Fruit fly (Drosophila melanogaster) whole organism, adult: Measurements from ENCODE around the gene Chd64.

Experiments used
- CG11617 ChIP-seq: fragments of 200-800 bp; sonication (Bioruptor generic); optimal IDR thresholded peaks from 2 replicates; lab custom pipeline; 2017; ENCODE audit warnings: mild to moderate bottlenecking, missing biosample characterization, missing genetic modification reagents, missing genetic modification characterization
- CG12768 ChIP-seq: fragments of 200-800 bp; sonication (Bioruptor generic); optimal IDR thresholded peaks from 2 replicates; lab custom pipeline; 2017; ENCODE audit warnings: missing biosample characterization, missing genetic modification characterization, mild to moderate bottlenecking, moderate library complexity, missing genetic modification reagents
- CG14711 ChIP-seq: fragments of 200-800 bp; sonication (Bioruptor generic); optimal IDR thresholded peaks from 2 replicates; lab custom pipeline; 2018; ENCODE audit warnings: missing biosample characterization, mild to moderate bottlenecking, missing genetic modification characterization, moderate library complexity
- CG1620 ChIP-seq: fragments of 200-800 bp; sonication (Bioruptor generic); optimal IDR thresholded peaks from 2 replicates; lab custom pipeline; 2016; ENCODE audit warnings: missing biosample characterization, missing genetic modification characterization
- CG33017 ChIP-seq: fragments of 200-800 bp; sonication (Bioruptor generic); optimal IDR thresholded peaks from 2 replicates; lab custom pipeline; 2018; ENCODE audit warnings: missing biosample characterization, mild to moderate bottlenecking, missing genetic modification characterization, moderate library complexity
- CG5204 ChIP-seq: fragments of 200-800 bp; sonication (Bioruptor generic); optimal IDR thresholded peaks from 2 replicates; lab custom pipeline; 2016; ENCODE audit warnings: missing biosample characterization, missing genetic modification characterization
- CG7045 ChIP-seq: fragments of 200-800 bp; sonication (Bioruptor generic); optimal IDR thresholded peaks from 2 replicates; lab custom pipeline; 2017; ENCODE audit warnings: missing biosample characterization, mild to moderate bottlenecking, missing genetic modification characterization
- CG7101 ChIP-seq: fragments of 200-800 bp; sonication (Bioruptor generic); optimal IDR thresholded peaks from 2 replicates; lab custom pipeline; 2018; ENCODE audit warnings: missing biosample characterization, mild to moderate bottlenecking, missing genetic modification characterization, moderate library complexity
- Clk ChIP-seq: fragments of 200-800 bp; sonication (Bioruptor generic); optimal IDR thresholded peaks from 2 replicates; lab custom pipeline; 2017; ENCODE audit warnings: missing biosample characterization, missing genetic modification characterization
- Crg-1 ChIP-seq: fragments of 200-800 bp; sonication (Bioruptor generic); optimal IDR thresholded peaks from 2 replicates; lab custom pipeline; 2016; ENCODE audit warnings: missing biosample characterization, missing genetic modification characterization
- Hr96 ChIP-seq: fragments of 200-800 bp; sonication (Bioruptor generic); optimal IDR thresholded peaks from 2 replicates; lab custom pipeline; 2016; ENCODE audit warnings: missing biosample characterization, missing genetic modification characterization
- Mnt ChIP-seq: fragments of 200-800 bp; sonication (Bioruptor generic); optimal IDR thresholded peaks from 2 replicates; lab custom pipeline; 2016; ENCODE audit warnings: missing biosample characterization, mild to moderate bottlenecking, missing genetic modification characterization
- bab1 ChIP-seq: fragments of 200-800 bp; sonication (Bioruptor generic); optimal IDR thresholded peaks from 3 replicates; lab custom pipeline; 2019; ENCODE audit warnings: missing biosample characterization, mild to moderate bottlenecking, missing genetic modification characterization, moderate library complexity
- cic ChIP-seq: fragments of 200-800 bp; sonication (Bioruptor generic); optimal IDR thresholded peaks from 2 replicates; lab custom pipeline; 2017; ENCODE audit warnings: missing biosample characterization, mild to moderate bottlenecking, missing genetic modification characterization, moderate library complexity
- cnc ChIP-seq, 2 experiments: fragments of >200 bp; optimal IDR thresholded peaks; 2 replicates each; lab custom pipeline; 2017
- kay ChIP-seq: fragments of 200-800 bp; sonication (Bioruptor generic); peaks from one replicate; lab custom pipeline; 2016; ENCODE audit warnings: missing biosample characterization, missing genetic modification characterization, borderline replicate concordance
- ovo ChIP-seq: fragments of 200-800 bp; sonication (Bioruptor generic); optimal IDR thresholded peaks from 2 replicates; lab custom pipeline; 2016; ENCODE audit warnings: missing biosample characterization, missing genetic modification characterization
- pad ChIP-seq: fragments of 200-800 bp; sonication (Bioruptor generic); optimal IDR thresholded peaks from 3 replicates; lab custom pipeline; 2017; ENCODE audit warnings: missing biosample characterization, missing genetic modification characterization, mild to moderate bottlenecking, moderate library complexity, missing genetic modification reagents
- tj ChIP-seq: fragments of 200-800 bp; sonication (Bioruptor generic); optimal IDR thresholded peaks from 3 replicates; lab custom pipeline; 2017; ENCODE audit warnings: missing biosample characterization, mild to moderate bottlenecking, missing genetic modification characterization, moderate library complexity
- toe ChIP-seq: fragments of 200-800 bp; sonication (Bioruptor generic); optimal IDR thresholded peaks from 2 replicates; lab custom pipeline; 2016; ENCODE audit warnings: missing biosample characterization, missing genetic modification characterization

Chd64 gene

DNA sequence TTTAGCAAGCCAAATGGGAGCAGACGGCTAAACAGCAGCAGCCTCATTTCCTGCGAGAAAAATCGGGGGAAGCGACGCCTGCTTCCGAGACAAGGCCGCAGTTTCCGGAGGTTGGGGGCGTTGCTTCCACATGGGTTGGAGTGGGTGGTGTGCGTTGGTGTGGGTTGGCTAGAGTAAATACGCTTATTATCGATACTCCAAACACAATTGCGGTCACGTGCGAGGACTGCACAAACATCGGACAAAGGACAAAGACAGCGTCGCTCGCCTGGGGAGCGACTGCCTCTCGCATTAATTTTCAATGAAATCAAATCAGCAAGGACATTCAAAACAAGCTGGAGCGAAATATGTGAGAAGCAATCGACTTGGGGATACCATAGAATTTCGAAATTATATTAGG is 40.9 kb downstream of the Chd64 start:
- TF ChIP-seq Clk (GFP tag; lab: Kevin White, UChicago) (no peak), toe (no peak), CG33017 (tag; lab: Kevin White, UChicago) (no peak), Crg-1 (GFP tag; lab: Kevin White, UChicago) (no peak), bab1 (GFP tag; lab: Kevin White, UChicago) (no peak), cnc (optimal IDR thresholded peaks at IDR 0.05; lab: Kevin White, UChicago) (no peak), tj (GFP tag; lab: Kevin White, UChicago) (no peak), CG11617 (GFP tag; lab: Kevin White, UChicago) (no peak), CG5204 (no peak), Hr96 (GFP tag; lab: Kevin White, UChicago) (no peak), kay (GFP tag; lab: Kevin White, UChicago) (no peak)

DNA sequence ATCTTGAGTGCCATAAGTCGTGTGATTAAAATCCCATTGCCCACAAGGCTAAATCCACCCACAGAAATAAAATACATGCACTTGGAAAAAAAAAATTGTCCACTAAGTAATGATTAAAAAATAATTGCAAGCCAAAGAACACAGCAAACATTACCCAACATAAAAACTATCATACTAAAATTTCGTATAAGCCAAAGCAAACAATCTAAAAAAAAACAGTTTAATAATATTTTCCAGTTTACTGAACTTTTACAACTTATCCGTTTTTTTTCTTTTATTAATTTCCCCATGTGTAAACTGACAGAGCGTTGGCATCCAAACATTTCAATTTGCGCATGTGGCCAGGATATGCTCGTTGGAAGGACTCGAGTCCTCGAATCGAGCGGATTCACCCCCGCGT is 41.9 kb downstream of the Chd64 start:
- no peak for TF ChIP-seq cic
- no peak for TF ChIP-seq Crg-1 (GFP tag; lab: Kevin White, UChicago)

DNA sequence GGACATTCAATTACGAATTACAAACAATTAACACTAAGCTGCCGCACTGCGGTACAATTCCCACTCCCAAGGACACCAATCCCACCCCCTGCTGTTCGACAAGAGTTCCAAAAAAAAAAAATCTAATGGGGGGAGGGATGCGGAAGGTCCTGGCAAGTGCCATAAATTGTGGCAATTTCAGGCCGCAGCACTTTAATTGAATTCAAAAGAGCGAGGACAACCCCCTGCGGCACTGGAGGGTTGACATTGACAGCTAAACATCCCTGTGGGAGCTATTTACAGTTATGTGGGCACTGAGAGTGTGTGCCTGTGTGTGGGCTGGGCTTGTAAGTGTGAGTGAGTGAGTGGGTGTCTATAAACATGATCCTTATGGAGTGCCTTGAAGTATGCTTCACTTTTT is 45.3 kb downstream of the Chd64 start:
- no peak for TF ChIP-seq CG7045 (GFP tag; lab: Kevin White, UChicago)
- TF ChIP-seq tj (GFP tag; lab: Kevin White, UChicago): no peak
- no peak for TF ChIP-seq cic
- no peak for TF ChIP-seq CG1620 (GFP tag; lab: Kevin White, UChicago)
- TF ChIP-seq Clk (GFP tag; lab: Kevin White, UChicago): no peak
- no peak for TF ChIP-seq bab1 (GFP tag; lab: Kevin White, UChicago)
- TF ChIP-seq Crg-1 (GFP tag; lab: Kevin White, UChicago): no peak
- no peak for TF ChIP-seq CG33017 (tag; lab: Kevin White, UChicago)
- TF ChIP-seq CG7101: no peak
- no peak for TF ChIP-seq kay (GFP tag; lab: Kevin White, UChicago)
- TF ChIP-seq toe: no peak
- no peak for TF ChIP-seq CG14711 (tag; lab: Kevin White, UChicago)

DNA sequence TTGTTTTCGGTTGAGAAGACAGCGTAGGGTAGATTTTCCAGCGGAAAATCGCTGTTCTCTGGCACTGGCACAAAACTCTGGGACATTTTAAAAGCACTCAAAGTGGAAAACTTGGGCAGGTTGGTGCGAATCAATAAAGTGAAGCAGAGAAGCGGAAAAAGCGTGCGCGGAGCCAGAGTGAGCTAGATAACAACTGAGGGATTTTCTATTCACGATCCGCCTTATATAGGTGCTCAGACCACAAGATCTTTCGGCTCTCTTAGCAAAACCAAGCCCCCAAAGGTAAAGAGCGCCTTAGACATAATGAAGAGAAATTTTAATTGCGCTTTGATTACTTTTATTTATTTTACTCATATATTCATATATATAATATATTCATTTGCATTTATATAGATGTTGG is 48.4 kb downstream of the Chd64 start, which contains the start of gene Faa:
TSS of gene Faa (minus strand) at position 200 of the 400 bp plus-strand sequence.
- no peak for TF ChIP-seq CG7045 (GFP tag; lab: Kevin White, UChicago)
- TF ChIP-seq Hr96 (GFP tag; lab: Kevin White, UChicago): no peak
- no peak for TF ChIP-seq Mnt (GFP tag; lab: Kevin White, UChicago)
- TF ChIP-seq ovo (GFP tag; lab: Kevin White, UChicago): no peak
- TF ChIP-seq Crg-1 (GFP tag; lab: Kevin White, UChicago): no peak
- no peak for TF ChIP-seq CG12768
- no peak for TF ChIP-seq CG7101
- TF ChIP-seq CG5204: no peak
- no peak for TF ChIP-seq CG1620 (GFP tag; lab: Kevin White, UChicago)
- no peak for TF ChIP-seq tj (GFP tag; lab: Kevin White, UChicago)
- no peak for TF ChIP-seq CG11617 (GFP tag; lab: Kevin White, UChicago)
- no peak for TF ChIP-seq toe
- TF ChIP-seq bab1 (GFP tag; lab: Kevin White, UChicago): no peak
- TF ChIP-seq CG33017 (tag; lab: Kevin White, UChicago): no peak
- no peak for TF ChIP-seq cic
- no peak for TF ChIP-seq cnc (optimal IDR thresholded peaks at IDR 0.05; lab: Kevin White, UChicago)
- TF ChIP-seq pad (GFP tag; lab: Kevin White, UChicago): no peak
- TF ChIP-seq CG14711 (tag; lab: Kevin White, UChicago): no peak
- TF ChIP-seq Clk (GFP tag; lab: Kevin White, UChicago): no peak

DNA sequence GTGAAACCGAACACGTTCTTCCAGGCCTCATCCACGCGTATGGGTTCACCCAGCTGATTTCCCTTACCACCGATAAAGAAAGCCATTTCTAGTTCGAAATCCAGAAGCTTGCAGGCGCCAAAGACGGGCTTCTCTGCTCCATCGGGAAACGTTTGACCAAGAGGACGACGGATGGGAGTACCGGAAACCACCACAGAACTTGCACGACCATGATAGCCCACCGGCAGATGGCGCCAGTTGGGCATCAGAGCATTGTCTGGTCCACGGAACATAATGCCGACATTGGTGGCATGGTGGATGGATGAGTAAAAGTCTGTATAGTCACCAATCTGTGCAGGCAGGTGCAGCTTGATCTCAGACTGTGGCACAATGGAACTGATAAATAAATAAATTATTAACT is 49.5 kb downstream of the Chd64 start:
- TF ChIP-seq Hr96 (GFP tag; lab: Kevin White, UChicago): no peak
- no peak for TF ChIP-seq CG33017 (tag; lab: Kevin White, UChicago)
- TF ChIP-seq CG12768: no peak
- no peak for TF ChIP-seq CG1620 (GFP tag; lab: Kevin White, UChicago)
- no peak for TF ChIP-seq cnc (optimal IDR thresholded peaks at IDR 0.05; lab: Kevin White, UChicago)
- no peak for TF ChIP-seq tj (GFP tag; lab: Kevin White, UChicago)
- TF ChIP-seq CG11617 (GFP tag; lab: Kevin White, UChicago): no peak

DNA sequence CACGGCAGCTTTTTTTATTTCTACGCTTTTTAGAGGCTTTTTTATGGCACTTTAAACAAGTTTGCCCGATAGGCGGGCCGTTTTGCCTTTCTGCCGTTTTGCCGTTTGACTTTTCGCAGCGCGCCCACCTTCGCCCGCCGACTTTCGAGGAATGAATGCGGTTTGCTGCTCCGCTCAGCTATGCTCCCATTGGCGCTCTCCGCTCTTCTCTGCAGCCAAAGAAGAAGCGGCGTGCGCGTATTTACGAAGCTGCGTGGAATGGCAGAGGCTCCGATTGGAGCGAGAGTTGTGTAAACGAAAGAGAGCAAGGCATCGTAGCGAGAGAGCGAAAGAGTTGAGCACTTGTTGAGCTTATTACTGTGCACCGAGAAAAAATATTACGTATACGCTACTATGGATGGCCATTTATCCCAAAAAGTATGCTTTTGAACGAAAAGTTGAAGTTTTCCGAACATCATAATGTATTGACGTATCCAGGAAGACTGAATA is 50.6 kb downstream of the Chd64 start, which contains the start of gene wit:
TSS of gene wit (minus strand) at position 157 of the 489 bp plus-strand sequence.
- TF ChIP-seq CG12768 (peak; percentile 58), toe (no peak), Hr96 (GFP tag; lab: Kevin White, UChicago) (peak; percentile 31), cic (peak; percentile 34), Crg-1 (GFP tag; lab: Kevin White, UChicago) (no peak), tj (GFP tag; lab: Kevin White, UChicago) (peak; percentile 73), CG14711 (tag; lab: Kevin White, UChicago) (peak; percentile 14), CG33017 (tag; lab: Kevin White, UChicago) (peak; percentile 75), CG7101 (peak; percentile 42), CG1620 (GFP tag; lab: Kevin White, UChicago) (no peak), CG7045 (GFP tag; lab: Kevin White, UChicago) (peak; percentile 9), CG5204 (no peak), pad (GFP tag; lab: Kevin White, UChicago) (no peak), Clk (GFP tag; lab: Kevin White, UChicago) (peak; percentile 48), Mnt (GFP tag; lab: Kevin White, UChicago) (peak; percentile 83), cnc (optimal IDR thresholded peaks at IDR 0.05; lab: Kevin White, UChicago) (no peak), bab1 (GFP tag; lab: Kevin White, UChicago) (peak; percentile 32), CG11617 (GFP tag; lab: Kevin White, UChicago) (no peak), kay (GFP tag; lab: Kevin White, UChicago) (no peak), ovo (GFP tag; lab: Kevin White, UChicago) (peak; percentile 15)
